Worm (Caenorhabditis elegans) whole organism, mixed stage, embryonic: ENCODE measurements around the gene T07F10.5.

Experiments used
- bed-3 ChIP-seq: fragments of 200-800 bp; sonication (Bioruptor generic); optimal IDR thresholded peaks from 3 replicates; lab custom pipeline; 2018; ENCODE audit warnings: mild to moderate bottlenecking, missing genetic modification characterization, moderate library complexity, missing compliant biosample characterization
- blmp-1 ChIP-seq: fragments of 150-350 bp; optimal IDR thresholded peaks from 2 replicates; lab custom pipeline; 2014; ENCODE audit warnings: missing biosample characterization, missing genetic modification characterization
- ces-1 ChIP-seq: fragments of 150-350 bp; optimal IDR thresholded peaks from 2 replicates; lab custom pipeline; 2014; ENCODE audit warnings: missing biosample characterization, missing genetic modification reagents, missing genetic modification characterization
- drap-1 ChIP-seq: fragments of 200-800 bp; sonication (Bioruptor generic); optimal IDR thresholded peaks from 3 replicates; lab custom pipeline; 2018; ENCODE audit warnings: mild to moderate bottlenecking, missing genetic modification characterization, missing compliant biosample characterization
- elt-3 ChIP-seq: fragments of 150-350 bp; optimal IDR thresholded peaks from 2 replicates; lab custom pipeline; 2014; ENCODE audit warnings: missing biosample characterization, missing genetic modification characterization
- lsy-2 ChIP-seq: fragments of 150-350 bp; optimal IDR thresholded peaks from 2 replicates; lab custom pipeline; 2014; ENCODE audit warnings: missing biosample characterization, missing genetic modification characterization
- nhr-28 ChIP-seq: fragments of 150-350 bp; optimal IDR thresholded peaks from 2 replicates; lab custom pipeline; 2014; ENCODE audit warnings: missing biosample characterization, missing genetic modification characterization
- nhr-76 ChIP-seq: sonication (generic microtip); optimal IDR thresholded peaks from 2 replicates; lab custom pipeline; 2017; ENCODE audit warnings: missing biosample characterization, missing genetic modification characterization
- pha-4 ChIP-seq: fragments of 150-350 bp; optimal IDR thresholded peaks from 2 replicates; lab custom pipeline; 2018; ENCODE audit warnings: missing biosample characterization, missing genetic modification reagents, missing genetic modification characterization
- sptf-1 ChIP-seq: sonication (generic microtip); optimal IDR thresholded peaks from 2 replicates; lab custom pipeline; 2017; ENCODE audit warnings: mild to moderate bottlenecking, missing genetic modification characterization, moderate library complexity, missing compliant biosample characterization
- ztf-11 ChIP-seq: fragments of 150-350 bp; optimal IDR thresholded peaks from 2 replicates; lab custom pipeline; 2014; ENCODE audit warnings: missing biosample characterization, missing genetic modification characterization

DNA sequence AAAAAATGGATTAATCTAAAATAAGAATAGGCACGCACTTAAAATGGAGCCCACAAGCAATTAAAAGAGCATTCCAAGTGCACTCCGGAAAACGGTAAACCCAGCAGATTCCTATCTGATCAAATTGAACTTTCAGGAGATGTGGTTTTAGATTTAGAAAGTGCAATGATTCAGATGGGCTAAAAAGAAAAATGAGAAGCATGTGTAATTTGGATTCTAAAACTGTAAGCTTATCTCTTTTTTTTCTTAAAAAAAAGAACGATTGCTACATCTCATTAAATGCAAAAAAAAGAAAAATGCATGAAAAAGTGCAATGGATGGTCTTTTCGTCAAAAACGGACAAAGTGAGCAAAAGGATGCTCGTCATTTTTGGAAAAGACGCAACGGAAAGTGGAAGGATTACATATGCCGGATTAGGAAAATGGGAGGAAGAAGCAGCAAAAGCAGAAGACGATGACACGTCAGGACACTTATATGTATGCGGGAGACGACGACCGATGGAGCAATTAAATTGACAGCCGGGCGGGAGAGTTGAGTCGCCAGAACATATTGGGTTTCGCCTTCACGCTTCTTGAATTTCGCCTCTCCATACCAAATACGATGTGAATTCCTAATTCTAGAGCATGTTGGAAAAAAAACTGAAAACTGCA, 33.0 kb downstream of the T07F10.5 start:
- TF ChIP-seq ztf-11 (tag; lab: Kevin White, UChicago) (no peak), pha-4 (tag; lab: Kevin White, UChicago) (no peak), nhr-76 (no peak), elt-3 (no peak), sptf-1 (tag; lab: Kevin White, UChicago) (no peak), nhr-28 (tag; lab: Kevin White, UChicago) (no peak), blmp-1 (tag; lab: Kevin White, UChicago) (no peak), ces-1 (GFP tag; lab: Kevin White, UChicago) (peak; percentile 58), drap-1 (GFP tag; lab: Kevin White, UChicago) (no peak), lsy-2 (tag; lab: Kevin White, UChicago) (no peak), bed-3 (no peak)
